Fruit fly (Drosophila melanogaster): ENCODE data around the gene Itpr.

Gene Itpr

dm6 chr3R:5587863-5588519 lies 71.1 kb downstream of the Itpr start, which contains the start of gene CG2926 (continued):
- TF ChIP-seq CG9797 (GFP tag; optimal IDR thresholded peaks at IDR 0.05) (peak; percentile 31), onecut (GFP tag; IDR thresholded peaks at IDR 0.05) (peak; percentile 47), sna (GFP tag; IDR thresholded peaks at IDR 0.05; ENCODE audit: partially characterized antibody) (peak; percentile 59), CG10321 (GFP tag; IDR thresholded peaks at IDR 0.05) (no peak), BtbVII (GFP tag; optimal IDR thresholded peaks at IDR 0.05) (no peak), CG1603 (tag; optimal IDR thresholded peaks at IDR 0.05) (no peak), CG43689 (GFP tag; IDR thresholded peaks at IDR 0.05) (no peak), CG13775 (GFP tag; optimal IDR thresholded peaks at IDR 0.05) (no peak), Fer3 (tag; optimal IDR thresholded peaks at IDR 0.05) (no peak), inv (GFP tag; IDR thresholded peaks at IDR 0.05; ENCODE audit: partially characterized antibody) (peak; percentile 84), Opbp (GFP tag; IDR thresholded peaks at IDR 0.05; ENCODE audit: partially characterized antibody) (peak; percentile 94), Dp (GFP tag; optimal IDR thresholded peaks at IDR 0.05) (peak; percentile 64), Xrp1 (GFP tag; IDR thresholded peaks at IDR 0.05) (0 out of 2 replicates have a peak, but pooled peaks have one; percentile 15), NC2β (GFP tag; optimal IDR thresholded peaks at IDR 0.05) (peak; percentile 34), CG6175 (GFP tag; IDR thresholded peaks at IDR 0.05) (no peak), Elba2 (GFP tag; optimal IDR thresholded peaks at IDR 0.05) (peak; percentile 93), CG12769 (tag; optimal IDR thresholded peaks at IDR 0.05) (no peak), CG14441 (GFP tag; IDR thresholded peaks at IDR 0.05) (0 out of 2 replicates have a peak, but pooled peaks have one; percentile 18), dm (GFP tag; optimal IDR thresholded peaks at IDR 0.05) (peak; percentile 51), scrt (GFP tag; optimal IDR thresholded peaks at IDR 0.05) (no peak), bab2 (GFP tag; optimal IDR thresholded peaks at IDR 0.05) (no peak), br (optimal IDR thresholded peaks at IDR 0.05) (no peak), CG33213 (GFP tag; optimal IDR thresholded peaks at IDR 0.05) (peak; percentile 40), CG14050 (GFP tag; IDR thresholded peaks at IDR 0.05) (no peak), bsh (GFP tag; optimal IDR thresholded peaks at IDR 0.05) (no peak), Kr (GFP tag; optimal IDR thresholded peaks at IDR 0.05) (no peak), Spps (tag; optimal IDR thresholded peaks at IDR 0.05) (no peak), tll (GFP tag; optimal IDR thresholded peaks at IDR 0.05) (no peak), oc (tag; optimal IDR thresholded peaks at IDR 0.05) (no peak), Myb (GFP tag; optimal IDR thresholded peaks at IDR 0.05) (peak; percentile 55), CG18764 (GFP tag; optimal IDR thresholded peaks at IDR 0.05) (no peak), Hr51 (GFP tag; optimal IDR thresholded peaks at IDR 0.05) (no peak), Ravus (GFP tag; IDR thresholded peaks at IDR 0.05) (no peak), CG14014 (GFP tag; IDR thresholded peaks at IDR 0.05) (peak; percentile 43; the same call in 1 of the 2 replicates), CG3838 (GFP tag; optimal IDR thresholded peaks at IDR 0.05) (no peak), E2f1 (GFP tag; IDR thresholded peaks at IDR 0.05) (no peak), aop (GFP tag; IDR thresholded peaks at IDR 0.05) (no peak), CG12104 (GFP tag; optimal IDR thresholded peaks at IDR 0.05) (no peak), Scr (GFP tag; IDR thresholded peaks at IDR 0.05; ENCODE audit: partially characterized antibody) (peak; percentile 89), CG1792 (GFP tag; optimal IDR thresholded peaks at IDR 0.05) (no peak), CG7987 (GFP tag; optimal IDR thresholded peaks at IDR 0.05) (no peak), usp (GFP tag; optimal IDR thresholded peaks at IDR 0.05) (no peak), Poxn (GFP tag; IDR thresholded peaks at IDR 0.05) (no peak), zf30C (GFP tag; optimal IDR thresholded peaks at IDR 0.05) (no peak), CG9609 (GFP tag; optimal IDR thresholded peaks at IDR 0.05) (peak; percentile 44), NfI (GFP tag; optimal IDR thresholded peaks at IDR 0.05) (no peak), CG31224 (GFP tag; IDR thresholded peaks at IDR 0.05) (no peak), vfl (GFP tag; optimal IDR thresholded peaks at IDR 0.05) (peak; percentile 38), dmrt11E (tag; optimal IDR thresholded peaks at IDR 0.05) (peak; percentile 25), chm (GFP tag; IDR thresholded peaks at IDR 0.05) (peak; percentile 55)
